Fruit fly (Drosophila melanogaster): ENCODE measurements around the gene CG10979.

The CG10979 gene

DNA sequence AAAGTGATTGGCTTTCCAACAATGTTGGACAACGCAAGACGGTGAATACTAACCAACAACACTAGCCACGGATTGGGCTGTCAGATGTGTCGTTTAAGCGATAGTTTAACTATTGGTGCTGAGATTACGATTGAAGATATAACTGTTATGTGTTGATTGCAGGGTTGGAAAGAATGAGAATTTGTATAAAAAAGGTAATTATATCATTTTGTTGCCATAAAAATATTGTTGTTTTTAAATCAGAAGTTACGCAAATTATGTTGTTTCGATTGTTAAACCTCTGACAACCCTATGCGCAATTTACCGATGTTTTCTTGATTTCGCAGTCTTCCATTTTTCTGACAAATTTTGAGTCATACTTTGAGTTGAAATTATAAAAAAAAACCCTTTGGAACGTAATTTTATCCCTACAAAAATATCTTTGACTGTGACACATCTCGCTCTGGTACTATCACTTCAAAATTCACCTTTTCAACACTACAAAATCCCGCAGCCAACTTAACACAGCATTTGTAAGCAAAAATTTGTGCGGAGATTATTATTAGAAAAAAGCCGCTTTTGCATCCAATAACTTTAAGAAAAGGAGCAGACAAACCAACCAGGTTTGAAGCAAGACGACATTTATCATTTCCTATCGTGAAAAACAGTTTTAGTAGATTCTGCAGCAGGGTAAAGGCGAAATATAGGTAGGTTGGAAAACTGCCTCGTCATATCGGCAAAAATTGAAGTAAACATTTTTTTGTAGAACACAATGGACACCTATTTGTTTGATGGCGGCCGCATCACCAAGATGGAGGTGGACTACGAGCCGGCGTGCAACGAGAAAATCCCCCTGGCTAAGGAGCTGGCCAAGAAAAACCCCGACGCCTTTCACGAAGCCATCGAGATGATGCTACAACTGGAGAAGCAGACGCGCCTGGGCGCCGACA lies 5.2 kb upstream of the CG10979 start, which contains the start of the genes Hat1 and Rpn5:
TSS of gene Hat1 (minus strand) at position 360 of the 929 bp plus-strand sequence.
TSS of gene Rpn5 (plus strand) at position 469 of the 929 bp plus-strand sequence.
- TF ChIP-seq CG8478 (optimal IDR thresholded peaks at IDR 0.05) (no peak), EcR (GFP tag; optimal IDR thresholded peaks at IDR 0.05) (no peak), Dll (optimal IDR thresholded peaks at IDR 0.05) (no peak), usp (GFP tag; optimal IDR thresholded peaks at IDR 0.05) (no peak), pan (optimal IDR thresholded peaks at IDR 0.05) (no peak), psq (optimal IDR thresholded peaks at IDR 0.05) (no peak)

DNA sequence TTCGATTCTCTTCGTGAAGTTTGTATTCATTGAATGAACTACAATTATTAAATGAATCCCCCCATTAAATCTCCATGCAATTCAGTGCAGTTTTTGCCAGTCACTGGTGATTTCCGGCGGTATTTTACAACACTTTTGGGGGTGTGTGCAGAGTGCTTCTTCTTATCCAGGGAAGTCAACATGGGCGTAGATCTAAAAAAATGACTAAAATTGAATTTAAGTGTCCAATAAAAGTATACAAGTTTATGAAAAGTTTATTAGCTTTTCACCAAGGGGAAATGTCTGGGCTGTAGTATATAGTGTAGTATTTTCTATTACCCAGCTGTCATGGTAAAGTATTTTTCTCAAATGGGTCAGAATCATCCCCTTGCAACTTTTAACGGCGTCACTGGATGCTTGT lies 3.0 kb upstream of the CG10979 start, which contains the start of gene Hpf1:
TSS of gene Hpf1 (plus strand) at position 383 of the 400 bp plus-strand sequence.
- TF ChIP-seq psq (optimal IDR thresholded peaks at IDR 0.05), result no peak
- TF ChIP-seq CG8478 (optimal IDR thresholded peaks at IDR 0.05), result no peak
- TF ChIP-seq EcR (GFP tag; optimal IDR thresholded peaks at IDR 0.05), result no peak
- TF ChIP-seq usp (GFP tag; optimal IDR thresholded peaks at IDR 0.05), result no peak
- no peak for TF ChIP-seq pan (optimal IDR thresholded peaks at IDR 0.05)
- no peak for TF ChIP-seq Dll (optimal IDR thresholded peaks at IDR 0.05)

DNA sequence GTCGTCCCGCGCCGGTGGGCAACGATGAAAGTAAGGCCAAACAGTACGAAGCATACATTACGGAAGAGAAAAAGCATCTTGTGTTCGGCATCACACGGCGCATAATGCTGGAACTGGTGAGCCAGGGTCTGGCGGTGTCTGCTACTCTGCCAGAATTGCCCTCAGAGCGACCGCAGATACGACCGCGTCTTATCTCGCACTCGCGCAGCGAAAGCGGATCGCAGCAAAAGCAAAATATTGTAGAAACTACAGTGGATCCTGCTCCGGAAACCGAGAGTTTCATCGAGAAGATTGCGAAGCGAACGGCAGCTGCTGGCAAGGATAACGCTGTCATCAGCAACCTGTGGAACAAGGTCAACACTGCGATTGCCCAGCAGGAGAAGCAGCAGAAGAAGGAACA lies 3.2 kb downstream of the CG10979 start:
- TF ChIP-seq psq (optimal IDR thresholded peaks at IDR 0.05), result no peak
- TF ChIP-seq Dll (optimal IDR thresholded peaks at IDR 0.05), result no peak

DNA sequence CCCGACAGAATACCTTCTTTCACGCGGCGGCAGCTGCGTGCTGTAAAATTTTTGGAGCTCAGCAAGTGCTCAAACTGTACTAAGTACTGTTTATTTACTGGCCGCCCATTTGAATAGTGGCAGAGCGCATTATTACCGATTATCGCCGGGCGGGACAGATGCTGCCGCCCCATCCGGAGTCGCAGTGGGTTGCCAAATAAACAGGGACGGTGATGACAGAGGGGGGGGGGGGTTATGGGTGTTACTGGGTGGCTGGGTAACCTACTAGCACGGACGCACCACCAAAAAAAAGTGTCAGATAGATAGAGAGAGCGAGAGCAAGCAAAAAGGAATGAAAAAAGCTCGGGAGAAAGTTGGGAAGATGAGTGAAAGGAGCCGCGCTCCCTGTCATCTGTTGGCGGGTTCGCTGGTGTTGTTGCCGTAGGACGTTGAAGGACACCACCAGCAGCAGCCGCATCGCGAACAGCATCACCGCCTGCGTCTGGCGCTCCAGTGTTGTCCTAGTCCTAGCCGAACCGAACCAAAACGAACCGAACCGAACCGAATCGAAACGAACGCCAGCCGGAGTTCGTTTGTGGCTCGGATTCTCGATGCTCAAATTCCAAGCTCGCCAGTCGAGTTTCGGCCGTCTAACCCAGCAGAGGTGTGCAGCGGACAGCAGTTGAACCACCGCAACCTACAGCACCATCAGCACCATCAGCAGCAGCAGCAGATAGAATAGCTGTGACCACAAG lies 7.4 kb downstream of the CG10979 start, which contains the start of gene CG11000:
TSS of gene CG11000 (plus strand) at position 626 of the 734 bp plus-strand sequence.
- TF ChIP-seq EcR (GFP tag; optimal IDR thresholded peaks at IDR 0.05), result no peak
- TF ChIP-seq Dll (optimal IDR thresholded peaks at IDR 0.05), result no peak
- TF ChIP-seq pan (optimal IDR thresholded peaks at IDR 0.05), result no peak
- TF ChIP-seq CG8478 (optimal IDR thresholded peaks at IDR 0.05), result no peak
- no peak for TF ChIP-seq usp (GFP tag; optimal IDR thresholded peaks at IDR 0.05)
- TF ChIP-seq psq (optimal IDR thresholded peaks at IDR 0.05), result no peak

DNA sequence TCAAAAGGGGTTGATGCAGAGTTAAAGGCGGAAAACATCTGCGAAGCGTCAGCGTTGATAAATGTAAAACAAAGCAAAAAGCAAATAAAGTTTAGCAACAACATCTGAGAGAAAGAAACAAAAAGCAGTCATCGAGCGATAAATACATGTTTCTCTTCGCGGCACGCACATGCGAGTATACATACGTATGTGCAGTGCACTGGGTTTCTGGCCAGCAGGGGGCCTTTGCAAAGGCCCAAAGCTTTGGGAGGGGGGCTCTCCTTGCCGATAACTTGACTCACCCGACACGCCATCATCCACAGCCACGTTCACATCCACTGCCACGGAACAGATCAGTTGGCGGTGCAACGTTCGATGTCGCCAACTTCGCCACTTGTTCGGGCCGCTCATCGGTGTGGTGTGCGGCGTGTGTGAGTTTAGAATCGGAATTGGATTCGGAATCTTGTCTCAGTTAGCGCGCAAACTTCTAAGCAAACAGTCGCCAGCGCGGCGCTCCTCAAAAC lies 18.7 kb downstream of the CG10979 start, which contains the start of gene CG42675:
TSS of gene CG42675 (plus strand) at position 453 of the 503 bp plus-strand sequence.
- TF ChIP-seq pan (optimal IDR thresholded peaks at IDR 0.05) (no peak), EcR (GFP tag; optimal IDR thresholded peaks at IDR 0.05) (no peak), Dll (optimal IDR thresholded peaks at IDR 0.05) (no peak), psq (optimal IDR thresholded peaks at IDR 0.05) (no peak), CG8478 (optimal IDR thresholded peaks at IDR 0.05) (no peak), usp (GFP tag; optimal IDR thresholded peaks at IDR 0.05) (no peak)

DNA sequence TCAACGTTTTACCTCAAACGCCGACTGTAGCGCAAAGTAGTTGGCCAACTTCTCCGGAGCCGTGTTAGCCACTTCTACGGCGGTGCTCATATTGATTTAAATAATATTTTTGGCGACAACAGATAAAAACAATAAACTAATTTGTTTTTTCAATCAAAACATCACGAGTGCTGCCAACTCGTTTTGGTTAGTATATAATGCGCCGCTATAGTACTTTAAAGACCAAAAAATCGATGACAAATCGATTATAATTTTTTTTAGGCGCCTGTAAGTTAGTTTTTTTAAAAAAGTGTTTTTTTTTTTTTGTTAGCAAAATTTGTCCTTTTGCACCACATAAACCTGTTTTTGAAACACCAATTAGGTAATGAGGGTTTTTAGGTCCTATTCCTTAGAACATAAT lies 26.7 kb downstream of the CG10979 start, which contains the start of gene Hpr1:
TSS of gene Hpr1 (minus strand) at position 198 of the 400 bp plus-strand sequence.
- TF ChIP-seq pan (optimal IDR thresholded peaks at IDR 0.05), result no peak
- TF ChIP-seq usp (GFP tag; optimal IDR thresholded peaks at IDR 0.05), result no peak
- no peak for TF ChIP-seq psq (optimal IDR thresholded peaks at IDR 0.05)
- no peak for TF ChIP-seq Dll (optimal IDR thresholded peaks at IDR 0.05)
- TF ChIP-seq CG8478 (optimal IDR thresholded peaks at IDR 0.05), result no peak
- no peak for TF ChIP-seq EcR (GFP tag; optimal IDR thresholded peaks at IDR 0.05)

DNA sequence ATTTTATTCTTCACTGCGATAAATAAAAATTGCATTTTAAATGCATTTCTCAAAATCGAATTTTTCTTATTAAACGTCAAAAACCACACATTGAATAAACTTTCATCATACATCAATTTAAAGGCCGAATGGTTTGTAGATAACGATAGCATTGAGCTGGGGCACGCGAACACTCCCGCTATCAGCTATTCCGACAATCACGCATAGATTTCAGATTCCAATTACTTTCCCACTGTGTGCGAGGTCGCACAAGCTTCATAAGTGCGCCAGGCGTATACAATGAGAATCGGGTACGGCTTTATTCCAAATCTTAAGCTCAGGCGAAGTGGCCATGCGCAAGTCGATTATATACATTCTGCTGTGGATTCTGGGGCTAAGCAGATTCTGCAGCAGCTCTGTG lies 27.2 kb downstream of the CG10979 start, which contains the start of gene CG46303:
TSS of gene CG46303 (plus strand) at position 223 of the 400 bp plus-strand sequence.
- TF ChIP-seq CG8478 (optimal IDR thresholded peaks at IDR 0.05) (no peak), usp (GFP tag; optimal IDR thresholded peaks at IDR 0.05) (no peak), pan (optimal IDR thresholded peaks at IDR 0.05) (no peak), psq (optimal IDR thresholded peaks at IDR 0.05) (no peak)

DNA sequence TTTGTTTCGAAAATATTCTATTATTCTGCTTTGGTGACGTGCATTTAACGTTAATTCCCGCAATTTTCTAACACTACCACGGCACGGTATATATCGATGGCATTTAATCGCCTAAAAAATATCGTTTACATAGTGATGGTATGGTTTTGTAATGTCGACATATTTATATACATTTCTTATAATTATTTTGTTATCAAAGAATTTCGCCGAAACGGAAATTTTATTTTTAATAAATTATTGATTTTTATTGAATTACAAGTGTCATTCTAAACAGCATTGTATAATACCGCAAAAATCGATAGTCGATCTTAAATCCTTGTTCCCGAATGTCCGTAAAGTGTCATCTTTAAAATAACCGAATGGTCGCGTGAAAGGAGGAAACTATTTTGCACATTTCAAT lies 30.0 kb downstream of the CG10979 start, which contains the start of the genes Sec20 and dgrn:
TSS of gene Sec20 (minus strand) at position 77 of the 400 bp plus-strand sequence.
TSS of gene dgrn (plus strand) at position 160 of the 400 bp plus-strand sequence.
- TF ChIP-seq psq (optimal IDR thresholded peaks at IDR 0.05), result no peak
- no peak for TF ChIP-seq Dll (optimal IDR thresholded peaks at IDR 0.05)
- no peak for TF ChIP-seq EcR (GFP tag; optimal IDR thresholded peaks at IDR 0.05)
- no peak for TF ChIP-seq pan (optimal IDR thresholded peaks at IDR 0.05)
- TF ChIP-seq CG8478 (optimal IDR thresholded peaks at IDR 0.05), result no peak
- TF ChIP-seq usp (GFP tag; optimal IDR thresholded peaks at IDR 0.05), result no peak

DNA sequence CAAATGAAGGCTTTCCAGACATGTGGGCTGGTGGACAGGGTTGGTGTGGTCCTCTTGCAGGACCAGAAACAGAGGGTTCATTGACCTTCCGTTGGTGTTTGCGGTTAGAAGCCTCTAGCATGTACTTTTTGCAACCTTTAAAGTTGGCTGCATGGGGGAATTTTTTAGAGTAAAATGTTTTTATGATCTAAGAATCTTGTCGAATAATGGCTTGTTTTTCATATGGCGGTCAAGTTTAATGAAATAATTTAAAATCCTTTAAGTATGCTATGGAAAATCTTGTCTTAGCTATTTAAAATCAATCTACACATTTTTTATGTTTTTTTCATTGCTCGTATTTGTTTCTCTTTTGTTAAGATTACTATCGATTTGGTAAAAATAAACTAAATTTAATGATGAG lies 35.3 kb downstream of the CG10979 start, which contains the start of gene glob3:
TSS of gene glob3 (plus strand) at position 301 of the 400 bp plus-strand sequence.
- TF ChIP-seq pan (optimal IDR thresholded peaks at IDR 0.05) (no peak), CG8478 (optimal IDR thresholded peaks at IDR 0.05) (no peak), EcR (GFP tag; optimal IDR thresholded peaks at IDR 0.05) (no peak), Dll (optimal IDR thresholded peaks at IDR 0.05) (no peak), psq (optimal IDR thresholded peaks at IDR 0.05) (no peak), usp (GFP tag; optimal IDR thresholded peaks at IDR 0.05) (no peak)

DNA sequence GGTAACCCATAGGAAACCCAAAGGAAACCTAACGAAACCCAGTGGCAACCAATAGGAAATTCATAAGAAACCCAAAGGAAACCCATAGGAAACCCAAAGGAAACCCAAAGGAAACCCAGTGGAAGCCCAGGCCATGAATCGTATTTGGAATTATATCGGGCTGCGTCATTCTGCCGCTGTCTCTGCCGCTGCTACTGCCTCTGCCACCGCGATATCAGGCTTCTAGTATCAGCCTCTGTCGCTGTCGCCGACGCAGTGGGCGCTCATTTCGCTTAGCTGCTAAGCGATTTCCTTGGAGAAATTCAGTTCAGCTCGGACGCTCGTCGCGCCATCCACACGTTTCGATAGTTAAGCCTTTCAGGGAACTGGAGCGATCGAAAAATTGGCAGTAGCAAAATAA lies 36.8 kb downstream of the CG10979 start, which contains the start of gene CG1208:
TSS of gene CG1208 (plus strand) at position 301 of the 400 bp plus-strand sequence.
- TF ChIP-seq EcR (GFP tag; optimal IDR thresholded peaks at IDR 0.05), result no peak
- no peak for TF ChIP-seq pan (optimal IDR thresholded peaks at IDR 0.05)
- TF ChIP-seq usp (GFP tag; optimal IDR thresholded peaks at IDR 0.05), result no peak
- no peak for TF ChIP-seq Dll (optimal IDR thresholded peaks at IDR 0.05)
- no peak for TF ChIP-seq CG8478 (optimal IDR thresholded peaks at IDR 0.05)
- TF ChIP-seq psq (optimal IDR thresholded peaks at IDR 0.05), result no peak

DNA sequence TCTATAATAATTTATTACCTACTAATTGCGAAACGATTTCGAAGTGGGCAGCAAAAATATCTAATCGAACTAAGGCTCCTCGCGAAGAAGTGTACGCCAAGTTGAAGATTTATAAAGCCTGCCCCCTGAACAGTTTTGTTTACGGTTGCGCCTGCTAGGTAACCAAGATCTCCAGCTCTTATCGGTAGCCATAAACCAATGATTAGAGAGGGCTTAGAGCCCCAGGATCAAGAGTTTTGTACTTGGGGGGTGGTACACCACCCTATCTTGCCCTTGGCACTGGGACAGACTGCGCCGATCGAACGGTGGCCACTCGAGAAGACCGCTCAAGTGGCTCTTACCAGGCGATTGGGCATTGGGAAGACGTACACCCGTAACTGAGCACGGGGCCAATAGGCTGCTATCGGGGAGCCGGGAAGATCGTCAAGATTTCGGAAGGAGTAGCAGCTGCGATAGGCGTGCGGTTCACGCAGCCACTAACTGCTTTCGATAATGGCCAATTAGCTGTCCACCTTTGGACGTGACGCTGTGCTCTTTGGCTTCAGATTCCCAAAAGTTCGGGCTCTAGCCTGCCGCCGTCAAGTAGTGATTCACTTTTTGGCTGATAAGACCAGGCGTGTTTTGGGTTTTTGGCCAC lies 38.0 kb downstream of the CG10979 start:
- TF ChIP-seq CG8478 (optimal IDR thresholded peaks at IDR 0.05) (no peak), psq (optimal IDR thresholded peaks at IDR 0.05) (no peak), pan (optimal IDR thresholded peaks at IDR 0.05) (no peak), EcR (GFP tag; optimal IDR thresholded peaks at IDR 0.05) (no peak), usp (GFP tag; optimal IDR thresholded peaks at IDR 0.05) (no peak), Dll (optimal IDR thresholded peaks at IDR 0.05) (no peak)
